Worm (Caenorhabditis elegans) whole organism, L2 larva: ENCODE measurements around the gene C12D12.3.

ENCODE experiments used
- F13H6.1 ChIP-seq: sonication (generic microtip); optimal IDR thresholded peaks from 2 replicates; lab custom pipeline; 2016; ENCODE audit warnings: missing genetic modification characterization, missing compliant biosample characterization
- Y55F3AM.14 ChIP-seq: fragments of 200-800 bp; sonication (Bioruptor generic); optimal IDR thresholded peaks from 2 replicates; lab custom pipeline; 2018; ENCODE audit warnings: mild to moderate bottlenecking, missing genetic modification characterization, missing compliant biosample characterization
- ZK546.5 ChIP-seq: sonication (generic microtip); optimal IDR thresholded peaks from 2 replicates; lab custom pipeline; 2017; ENCODE audit warnings: missing biosample characterization, missing genetic modification characterization
- aly-2 ChIP-seq: fragments of 150-350 bp; optimal IDR thresholded peaks from 2 replicates; lab custom pipeline; 2014; ENCODE audit warnings: missing biosample characterization, missing genetic modification characterization
- ama-1 ChIP-seq: fragments of 150-350 bp; optimal IDR thresholded peaks from 2 replicates; lab custom pipeline; 2018; ENCODE audit warnings: inconsistent platforms
- blmp-1 ChIP-seq: sonication (generic microtip); optimal IDR thresholded peaks from 2 replicates; lab custom pipeline; 2017; ENCODE audit warnings: missing genetic modification characterization, mild to moderate bottlenecking, missing compliant biosample characterization, antibody characterized with exemption, moderate library complexity; ENCODE audit not compliant: insufficient read depth
- ceh-82 ChIP-seq: fragments of 150-350 bp; optimal IDR thresholded peaks from 2 replicates; lab custom pipeline; 2014; ENCODE audit warnings: missing biosample characterization, missing genetic modification characterization
- crh-2 ChIP-seq: sonication (generic microtip); optimal IDR thresholded peaks from 2 replicates; lab custom pipeline; 2017; ENCODE audit warnings: missing biosample characterization, missing genetic modification characterization
- dmd-4 ChIP-seq: sonication (generic microtip); optimal IDR thresholded peaks from 2 replicates; lab custom pipeline; 2017; ENCODE audit warnings: missing biosample characterization, missing genetic modification characterization
- egl-27 ChIP-seq: sonication (generic microtip); optimal IDR thresholded peaks from 3 replicates; lab custom pipeline; 2017; ENCODE audit warnings: missing biosample characterization, missing genetic modification reagents, missing genetic modification characterization
- fos-1 ChIP-seq: fragments of 150-350 bp; optimal IDR thresholded peaks from 2 replicates; lab custom pipeline; 2014; ENCODE audit warnings: missing biosample characterization, missing genetic modification characterization
- gmeb-1 ChIP-seq: fragments of 150-350 bp; optimal IDR thresholded peaks from 2 replicates; lab custom pipeline; 2014; ENCODE audit warnings: missing biosample characterization, missing genetic modification characterization
- lin-13 ChIP-seq: fragments of 150-350 bp; optimal IDR thresholded peaks from 2 replicates; lab custom pipeline; 2014; ENCODE audit warnings: missing biosample characterization, missing genetic modification reagents, missing genetic modification characterization
- lin-39 ChIP-seq: fragments of 150-350 bp; optimal IDR thresholded peaks from 2 replicates; lab custom pipeline; 2014; ENCODE audit warnings: missing biosample characterization, missing genetic modification reagents, missing genetic modification characterization
- lsy-2 ChIP-seq, 2 experiments: fragments of 150-350 bp in 1 of 2; sonication (generic microtip) in 1 of 2; optimal IDR thresholded peaks; 2 replicates each; lab custom pipeline; 2014 to 2017; ENCODE audit warnings: missing biosample characterization in 2 of 2, missing genetic modification characterization in 2 of 2
- mab-5 ChIP-seq: fragments of 150-350 bp; optimal IDR thresholded peaks from 2 replicates; lab custom pipeline; 2014; ENCODE audit warnings: missing biosample characterization, missing genetic modification characterization
- mbf-1 ChIP-seq: sonication (generic microtip); optimal IDR thresholded peaks from 2 replicates; lab custom pipeline; 2017; ENCODE audit warnings: missing biosample characterization, missing genetic modification characterization
- mdl-1 ChIP-seq, 2 experiments: fragments of 150-350 bp in 1 of 2; sonication (generic microtip) in 1 of 2; optimal IDR thresholded peaks; 2 replicates each; lab custom pipeline; 2017; ENCODE audit warnings: missing biosample characterization in 2 of 2, missing genetic modification characterization in 2 of 2
- nhr-10 ChIP-seq: sonication (generic microtip); optimal IDR thresholded peaks from 2 replicates; lab custom pipeline; 2017; ENCODE audit warnings: missing biosample characterization, missing genetic modification characterization
- nhr-11 ChIP-seq: fragments of 150-350 bp; optimal IDR thresholded peaks from 2 replicates; lab custom pipeline; 2014; ENCODE audit warnings: missing biosample characterization, missing genetic modification characterization
- nhr-12 ChIP-seq: fragments of 150-350 bp; optimal IDR thresholded peaks from 2 replicates; lab custom pipeline; 2014; ENCODE audit warnings: missing biosample characterization, missing genetic modification characterization
- nhr-237 ChIP-seq: fragments of 150-350 bp; optimal IDR thresholded peaks from 2 replicates; lab custom pipeline; 2014; ENCODE audit warnings: missing biosample characterization, missing genetic modification characterization
- nhr-6 ChIP-seq: fragments of 150-350 bp; optimal IDR thresholded peaks from 2 replicates; lab custom pipeline; 2014; ENCODE audit warnings: missing biosample characterization, missing genetic modification characterization
- nhr-77 ChIP-seq: fragments of 150-350 bp; optimal IDR thresholded peaks from 2 replicates; lab custom pipeline; 2014; ENCODE audit warnings: missing biosample characterization, missing genetic modification characterization
- skn-1 ChIP-seq: sonication (generic microtip); optimal IDR thresholded peaks from 2 replicates; lab custom pipeline; 2017; ENCODE audit warnings: missing biosample characterization, missing genetic modification characterization
- sma-9 ChIP-seq, 2 experiments: fragments of 150-350 bp in 1 of 2; sonication (generic microtip) in 1 of 2; optimal IDR thresholded peaks; 2 replicates each; lab custom pipeline; 2014 to 2016; ENCODE audit warnings: missing genetic modification characterization in 2 of 2, mild to moderate bottlenecking in 1 of 2, missing biosample characterization in 1 of 2, missing compliant biosample characterization in 1 of 2, missing genetic modification reagents in 1 of 2, moderate library complexity in 1 of 2
- unc-39 ChIP-seq: fragments of 150-350 bp; optimal IDR thresholded peaks from 2 replicates; lab custom pipeline; 2014; ENCODE audit warnings: missing biosample characterization, missing genetic modification characterization
- unc-55 ChIP-seq: fragments of 150-350 bp; sonication (generic microtip); optimal IDR thresholded peaks from 3 replicates; lab custom pipeline; 2014; ENCODE audit warnings: missing biosample characterization, missing genetic modification reagents, missing genetic modification characterization
- unc-62 ChIP-seq: fragments of 150-350 bp; optimal IDR thresholded peaks from 2 replicates; lab custom pipeline; 2014; ENCODE audit warnings: missing biosample characterization, missing genetic modification reagents, missing genetic modification characterization
- zag-1 ChIP-seq: fragments of 150-350 bp; optimal IDR thresholded peaks from 2 replicates; lab custom pipeline; 2014; ENCODE audit warnings: missing biosample characterization, missing genetic modification characterization
- ztf-1 ChIP-seq: fragments of 200-800 bp; sonication (Bioruptor generic); conservative IDR thresholded peaks from 2 replicates; pipeline ENCODE4 v1.3.6; 2022; ENCODE audit warnings: missing genetic modification characterization, missing compliant biosample characterization

The C12D12.3 gene

ce11 chrX:3498953-3499352 lies 9.9 kb downstream of the C12D12.3 start, which contains the start of gene C12D12.1:
Gene C12D12.1, plus strand, starts transcription at chrX:3499253.
- TF ChIP-seq mab-5 (tag; lab: Kevin White, UChicago) (no peak), nhr-11 (no peak), Y55F3AM.14 (GFP tag; lab: Kevin White, UChicago) (no peak), lsy-2 (tag; optimal IDR thresholded peaks at IDR 0.05; lab: Kevin White, UChicago) (no peak), fos-1 (tag; lab: Kevin White, UChicago) (peak; percentile 24), ceh-82 (tag; lab: Kevin White, UChicago) (no peak), skn-1 (tag; lab: Kevin White, UChicago) (no peak), lin-13 (GFP tag; lab: Kevin White, UChicago) (no peak)

- no peak for TF ChIP-seq unc-39
- TF ChIP-seq zag-1 (tag; lab: Kevin White, UChicago), result no peak
- TF ChIP-seq F13H6.1 (tag; lab: Kevin White, UChicago), result no peak
- peak; percentile 30 for TF ChIP-seq crh-2 (tag; lab: Kevin White, UChicago)
- peak; percentile 70 for TF ChIP-seq fos-1 (tag; lab: Kevin White, UChicago)
- no peak for TF ChIP-seq nhr-6 (tag; lab: Kevin White, UChicago)
Observed at ce11 chrX:3499867-3500266, 10.8 kb downstream of the C12D12.3 start.

ce11 chrX:3500357-3500756 lies 11.3 kb downstream of the C12D12.3 start:
- TF ChIP-seq ama-1 (lab: Kevin White, UChicago) (no peak), ztf-1 (GFP tag; lab: Robert Waterston, UW) (no peak), unc-62 (GFP tag; lab: Kevin White, UChicago) (no peak), fos-1 (tag; lab: Kevin White, UChicago) (no peak), unc-55 (GFP tag; lab: Kevin White, UChicago) (no peak), nhr-77 (tag; lab: Kevin White, UChicago) (no peak), dmd-4 (no peak), nhr-237 (tag; lab: Kevin White, UChicago) (no peak), egl-27 (no peak), nhr-11 (no peak), lin-39 (tag; lab: Kevin White, UChicago) (no peak), blmp-1 (no peak), ceh-82 (tag; lab: Kevin White, UChicago) (no peak), mbf-1 (tag; lab: Kevin White, UChicago) (no peak)

- TF ChIP-seq lsy-2 (tag; optimal IDR thresholded peaks at IDR 0.05; lab: Kevin White, UChicago) (no peak), crh-2 (tag; lab: Kevin White, UChicago) (peak; percentile 58), nhr-11 (no peak), fos-1 (tag; lab: Kevin White, UChicago) (peak; percentile 99), F13H6.1 (tag; lab: Kevin White, UChicago) (no peak), blmp-1 (no peak), dmd-4 (no peak), mdl-1 (tag; optimal IDR thresholded peaks at IDR 0.05; lab: Kevin White, UChicago) (no peak), Y55F3AM.14 (GFP tag; lab: Kevin White, UChicago) (no peak), nhr-12 (tag; lab: Kevin White, UChicago) (no peak), gmeb-1 (no peak), ceh-82 (tag; lab: Kevin White, UChicago) (no peak), sma-9 (GFP tag; optimal IDR thresholded peaks at IDR 0.05; lab: Kevin White, UChicago) (peak; percentile 7), sma-9 (tag; optimal IDR thresholded peaks at IDR 0.05; lab: Kevin White, UChicago) (no peak)
Observed at ce11 chrX:3500903-3501302, 11.8 kb downstream of the C12D12.3 start.

- no peak for TF ChIP-seq ztf-1 (GFP tag; lab: Robert Waterston, UW)
- TF ChIP-seq ZK546.5 (tag; lab: Kevin White, UChicago), result no peak
- no peak for TF ChIP-seq nhr-10 (tag; lab: Kevin White, UChicago)
- TF ChIP-seq lin-39 (tag; lab: Kevin White, UChicago), result no peak
- TF ChIP-seq aly-2 (tag; lab: Kevin White, UChicago), result no peak
- no peak for TF ChIP-seq blmp-1
- no peak for TF ChIP-seq skn-1 (tag; lab: Kevin White, UChicago)
- TF ChIP-seq nhr-6 (tag; lab: Kevin White, UChicago), result no peak
- TF ChIP-seq mab-5 (tag; lab: Kevin White, UChicago), result no peak
- TF ChIP-seq egl-27, result no peak
- TF ChIP-seq, all 48 proteins: peak for 0
Observed at ce11 chrX:3503025-3503424, 13.9 kb downstream of the C12D12.3 start.
